Fruit fly (Drosophila melanogaster): ENCODE measurements around the gene Cbs.

Gene Cbs

dm6 chrX:21080335-21080734 is 35.4 kb downstream of the Cbs start:
- no peak for TF ChIP-seq CG16779 (GFP tag; IDR thresholded peaks at IDR 0.05)
- TF ChIP-seq lmd (GFP tag; IDR thresholded peaks at IDR 0.05), result no peak
- no peak for TF ChIP-seq fd96Cb (tag; optimal IDR thresholded peaks at IDR 0.05)
- no peak for TF ChIP-seq CG4360 (GFP tag; IDR thresholded peaks at IDR 0.05)
- no peak for TF ChIP-seq gem (tag; optimal IDR thresholded peaks at IDR 0.05)
- TF ChIP-seq CG1647 (GFP tag; optimal IDR thresholded peaks at IDR 0.05), result no peak
- no peak for TF ChIP-seq CG10274 (GFP tag; optimal IDR thresholded peaks at IDR 0.05)
- no peak for TF ChIP-seq Eip74EF (GFP tag; optimal IDR thresholded peaks at IDR 0.05)
- no peak for TF ChIP-seq abd-A (tag; optimal IDR thresholded peaks at IDR 0.05)
- no peak for TF ChIP-seq ERR (GFP tag; optimal IDR thresholded peaks at IDR 0.05)
- no peak for TF ChIP-seq emc (GFP tag; optimal IDR thresholded peaks at IDR 0.05)
- TF ChIP-seq ara (GFP tag; IDR thresholded peaks at IDR 0.05), result no peak
- TF ChIP-seq CG10321 (GFP tag; IDR thresholded peaks at IDR 0.05), result peak; percentile 67; the same call in 1 of the 2 replicates
- TF ChIP-seq Trl (optimal IDR thresholded peaks at IDR 0.05), result no peak
- TF ChIP-seq Trl (GFP tag; optimal IDR thresholded peaks at IDR 0.05), result no peak
- no peak for TF ChIP-seq odd (GFP tag; optimal IDR thresholded peaks at IDR 0.05)
- no peak for TF ChIP-seq Hr3 (GFP tag; optimal IDR thresholded peaks at IDR 0.05)
- TF ChIP-seq Sin3A (optimal IDR thresholded peaks at IDR 0.05), result no peak
- no peak for TF ChIP-seq CG3847 (GFP tag; IDR thresholded peaks at IDR 0.05)
- no peak for TF ChIP-seq pan (optimal IDR thresholded peaks at IDR 0.05)
- TF ChIP-seq pan (GFP tag; optimal IDR thresholded peaks at IDR 0.05 in 1 of 2, IDR thresholded peaks at IDR 0.05 in 1 of 2), result no peak
- TF ChIP-seq CG8290 (GFP tag; optimal IDR thresholded peaks at IDR 0.05), result no peak
- peak in 1 of 2 experiments; percentile 0 for TF ChIP-seq CG8290 (tag; optimal IDR thresholded peaks at IDR 0.05)
- no peak for TF ChIP-seq E2f1 (GFP tag; IDR thresholded peaks at IDR 0.05)
- TF ChIP-seq pfk (GFP tag; optimal IDR thresholded peaks at IDR 0.05), result no peak
- TF ChIP-seq CG13123 (GFP tag; optimal IDR thresholded peaks at IDR 0.05), result no peak
- no peak for TF ChIP-seq grn (GFP tag; optimal IDR thresholded peaks at IDR 0.05)
- TF ChIP-seq CG43689 (GFP tag; IDR thresholded peaks at IDR 0.05), result no peak
- no peak for TF ChIP-seq klu (GFP tag; IDR thresholded peaks at IDR 0.05)
- TF ChIP-seq danr (GFP tag; IDR thresholded peaks at IDR 0.05), result no peak
- TF ChIP-seq CG12299 (tag; optimal IDR thresholded peaks at IDR 0.05), result no peak
- TF ChIP-seq vnd (GFP tag; IDR thresholded peaks at IDR 0.05; ENCODE audit: partially characterized antibody), result no peak
- TF ChIP-seq CG1602 (GFP tag; optimal IDR thresholded peaks at IDR 0.05), result no peak
- no peak for TF ChIP-seq Xrp1 (GFP tag; IDR thresholded peaks at IDR 0.05)
- peak; percentile 15; the same call in 1 of the 3 replicates for TF ChIP-seq CG2199 (GFP tag; IDR thresholded peaks at IDR 0.05)
- TF ChIP-seq sens-2 (GFP tag; IDR thresholded peaks at IDR 0.05), result no peak
- TF ChIP-seq Atf3 (GFP tag; optimal IDR thresholded peaks at IDR 0.05), result no peak
- no peak for TF ChIP-seq sug (tag; optimal IDR thresholded peaks at IDR 0.05)
- TF ChIP-seq CG11456 (GFP tag; IDR thresholded peaks at IDR 0.05), result no peak
- no peak for TF ChIP-seq Tbp (GFP tag; optimal IDR thresholded peaks at IDR 0.05)
- TF ChIP-seq gsb (GFP tag; IDR thresholded peaks at IDR 0.05), result no peak
- no peak for TF ChIP-seq CG9797 (GFP tag; optimal IDR thresholded peaks at IDR 0.05)
- no peak for TF ChIP-seq CG7372 (GFP tag; IDR thresholded peaks at IDR 0.05)
- TF ChIP-seq gfzf (GFP tag; optimal IDR thresholded peaks at IDR 0.05), result peak; percentile 13
- no peak for TF ChIP-seq Hmx (GFP tag; optimal IDR thresholded peaks at IDR 0.05)
- TF ChIP-seq Awh (GFP tag; IDR thresholded peaks at IDR 0.05), result no peak
- TF ChIP-seq ranshi (GFP tag; IDR thresholded peaks at IDR 0.05), result no peak
- TF ChIP-seq Hsf (GFP tag; optimal IDR thresholded peaks at IDR 0.05), result no peak
- TF ChIP-seq stwl (tag; optimal IDR thresholded peaks at IDR 0.05), result peak; percentile 70
- no peak for TF ChIP-seq CG10147 (GFP tag; optimal IDR thresholded peaks at IDR 0.05)
- no peak for TF ChIP-seq CG16815 (GFP tag; optimal IDR thresholded peaks at IDR 0.05)
- no peak for TF ChIP-seq exex (tag; optimal IDR thresholded peaks at IDR 0.05)
- TF ChIP-seq CG32767 (GFP tag; IDR thresholded peaks at IDR 0.05), result 0 out of 2 replicates have a peak, but pooled peaks have one; percentile 25
- TF ChIP-seq Neu2 (GFP tag; optimal IDR thresholded peaks at IDR 0.05; ENCODE audit: borderline replicate concordance), result no peak

Data from whole organism, embryonic.